Worm (Caenorhabditis elegans): ENCODE data around the gene Y39A3A.4.

- TF ChIP-seq pqm-1 (tag; optimal IDR thresholded peaks at IDR 0.05) (peak; percentile 69), nhr-28 (tag; optimal IDR thresholded peaks at IDR 0.05) (peak; percentile 87)
Observed at ce11 chrIII:2099808-2100366, 23.5 kb upstream of the Y39A3A.4 start.

All from whole organism, L4 larva.